Worm (Caenorhabditis elegans): ENCODE data around the gene B0513.90.

DNA sequence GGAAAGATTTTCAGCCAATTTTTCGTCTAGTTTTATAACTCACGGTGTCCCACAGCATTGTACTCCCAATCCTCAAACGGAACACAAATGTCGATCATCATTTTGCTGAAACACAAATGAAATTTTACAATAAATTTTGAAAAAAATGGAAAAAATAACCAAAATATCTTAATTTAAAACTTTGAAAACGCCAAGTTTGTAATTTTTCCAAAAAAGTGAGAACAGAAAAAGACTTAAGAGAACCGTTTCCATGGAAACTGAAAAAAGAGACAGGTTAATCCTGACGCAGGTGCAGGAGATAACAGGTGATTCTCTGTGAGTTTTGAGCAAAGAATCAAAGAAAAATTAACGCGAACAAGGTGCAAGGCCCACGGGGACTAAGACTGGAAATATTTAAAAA, 46.0 kb upstream of the B0513.90 start, which contains the start of gene Y45F10D.15:
- no peak for TF ChIP-seq rnt-1 (tag; optimal IDR thresholded peaks at IDR 0.05)
- no peak for TF ChIP-seq blmp-1 (tag; optimal IDR thresholded peaks at IDR 0.05)
- no peak for TF ChIP-seq pag-3 (tag; optimal IDR thresholded peaks at IDR 0.05; ENCODE audit: borderline replicate concordance, insufficient read depth)
- no peak for TF ChIP-seq nhr-12 (tag; optimal IDR thresholded peaks at IDR 0.05)
- no peak for TF ChIP-seq hpl-2 (GFP tag; optimal IDR thresholded peaks at IDR 0.05)
- no peak for TF ChIP-seq nhr-19 (GFP tag; conservative IDR thresholded peaks at IDR 0.05)
- no peak for TF ChIP-seq snpc-4 (tag; optimal IDR thresholded peaks at IDR 0.05)
- TF ChIP-seq mep-1 (tag; optimal IDR thresholded peaks at IDR 0.05), result no peak
- no peak for TF ChIP-seq nhr-76 (tag; optimal IDR thresholded peaks at IDR 0.05)

Data from whole organism, L1 larva.